Worm (Caenorhabditis elegans): ENCODE data around the gene ZK1010.2.

- TF ChIP-seq mec-3 (tag; optimal IDR thresholded peaks at IDR 0.05; ENCODE audit: borderline replicate concordance): no peak
- TF ChIP-seq pha-4 (tag; optimal IDR thresholded peaks at IDR 0.05): no peak
- TF ChIP-seq nhr-11 (tag; optimal IDR thresholded peaks at IDR 0.05): no peak
- no peak for TF ChIP-seq nfya-1 (tag; optimal IDR thresholded peaks at IDR 0.05)
- TF ChIP-seq ceh-30 (tag; optimal IDR thresholded peaks at IDR 0.05): no peak
- no peak for TF ChIP-seq fkh-10 (GFP tag; optimal IDR thresholded peaks at IDR 0.05)
- no peak for TF ChIP-seq ahr-1 (tag; optimal IDR thresholded peaks at IDR 0.05)
- TF ChIP-seq syd-9 (tag; optimal IDR thresholded peaks at IDR 0.05): no peak
- no peak for TF ChIP-seq odd-2 (tag; optimal IDR thresholded peaks at IDR 0.05)
- no peak for TF ChIP-seq pag-3 (tag; optimal IDR thresholded peaks at IDR 0.05; ENCODE audit: borderline replicate concordance)
- no peak for TF ChIP-seq K02D7.2 (tag; optimal IDR thresholded peaks at IDR 0.05)
- TF ChIP-seq pqm-1 (tag; optimal IDR thresholded peaks at IDR 0.05): no peak
- TF ChIP-seq lim-6 (tag; optimal IDR thresholded peaks at IDR 0.05): no peak
- TF ChIP-seq che-1 (tag; optimal IDR thresholded peaks at IDR 0.05): no peak
These were observed at the start of gene ZK1010.2 for ce11 chrIII:12977559-12977958.

Data from whole organism, late embryonic.